Worm (Caenorhabditis elegans) whole organism, mixed stage, embryonic: Measurements from ENCODE around the gene arrd-8.

Experiments
- M03D4.4 ChIP-seq: sonication (generic microtip); optimal IDR thresholded peaks from 2 replicates; lab custom pipeline; 2017; ENCODE audit warnings: mild to moderate bottlenecking, missing genetic modification characterization, missing compliant biosample characterization
- bed-3 ChIP-seq: fragments of 200-800 bp; sonication (Bioruptor generic); optimal IDR thresholded peaks from 3 replicates; lab custom pipeline; 2018; ENCODE audit warnings: mild to moderate bottlenecking, missing genetic modification characterization, moderate library complexity, missing compliant biosample characterization
- blmp-1 ChIP-seq: fragments of 150-350 bp; optimal IDR thresholded peaks from 2 replicates; lab custom pipeline; 2014; ENCODE audit warnings: missing biosample characterization, missing genetic modification characterization
- ceh-39 ChIP-seq: fragments of 150-350 bp; optimal IDR thresholded peaks from 2 replicates; lab custom pipeline; 2014; ENCODE audit warnings: missing biosample characterization, missing genetic modification characterization
- ceh-83 ChIP-seq: fragments of 200-800 bp; sonication (Bioruptor generic); optimal IDR thresholded peaks from 2 replicates; lab custom pipeline; 2018; ENCODE audit warnings: mild to moderate bottlenecking, missing genetic modification characterization, missing compliant biosample characterization
- ces-1 ChIP-seq: fragments of 150-350 bp; optimal IDR thresholded peaks from 2 replicates; lab custom pipeline; 2014; ENCODE audit warnings: missing biosample characterization, missing genetic modification reagents, missing genetic modification characterization
- elt-1 ChIP-seq: sonication (generic microtip); optimal IDR thresholded peaks from 2 replicates; lab custom pipeline; 2017; ENCODE audit warnings: missing genetic modification characterization, mild to moderate bottlenecking, missing compliant biosample characterization, antibody characterized with exemption, moderate library complexity, borderline replicate concordance; ENCODE audit not compliant: insufficient read depth
- elt-3 ChIP-seq: fragments of 150-350 bp; optimal IDR thresholded peaks from 2 replicates; lab custom pipeline; 2014; ENCODE audit warnings: missing biosample characterization, missing genetic modification characterization
- flh-1 ChIP-seq: fragments of 200-800 bp; sonication (Bioruptor generic); optimal IDR thresholded peaks from 2 replicates; lab custom pipeline; 2018; ENCODE audit warnings: mild to moderate bottlenecking, missing genetic modification characterization, moderate library complexity, missing compliant biosample characterization
- ham-2 ChIP-seq: fragments of 200-800 bp; sonication (Bioruptor generic); optimal IDR thresholded peaks from 2 replicates; lab custom pipeline; 2018; ENCODE audit warnings: mild to moderate bottlenecking, missing genetic modification characterization, missing compliant biosample characterization
- hlh-1 ChIP-seq: fragments of 150-350 bp; optimal IDR thresholded peaks from 2 replicates; lab custom pipeline; 2014; ENCODE audit warnings: missing biosample characterization, missing genetic modification reagents, missing genetic modification characterization
- lin-13 ChIP-seq: fragments of 150-350 bp; optimal IDR thresholded peaks from 2 replicates; lab custom pipeline; 2014; ENCODE audit warnings: missing biosample characterization, missing genetic modification characterization
- lin-32 ChIP-seq: fragments of 200-800 bp; sonication (Bioruptor generic); optimal IDR thresholded peaks from 2 replicates; lab custom pipeline; 2018; ENCODE audit warnings: mild to moderate bottlenecking, missing genetic modification characterization, missing compliant biosample characterization
- lsy-2 ChIP-seq: fragments of 150-350 bp; optimal IDR thresholded peaks from 2 replicates; lab custom pipeline; 2014; ENCODE audit warnings: missing biosample characterization, missing genetic modification characterization
- mab-5 ChIP-seq: fragments of 150-350 bp; optimal IDR thresholded peaks from 2 replicates; lab custom pipeline; 2014; ENCODE audit warnings: missing biosample characterization, missing genetic modification characterization
- mep-1 ChIP-seq: fragments of 150-350 bp; optimal IDR thresholded peaks from 2 replicates; lab custom pipeline; 2017; ENCODE audit warnings: missing biosample characterization, missing genetic modification reagents, missing genetic modification characterization, inconsistent platforms
- mls-2 ChIP-seq: sonication (generic microtip); optimal IDR thresholded peaks from 2 replicates; lab custom pipeline; 2016; ENCODE audit warnings: mild to moderate bottlenecking, missing genetic modification characterization, moderate library complexity, missing compliant biosample characterization
- nhr-12 ChIP-seq: fragments of 150-350 bp; optimal IDR thresholded peaks from 2 replicates; lab custom pipeline; 2014; ENCODE audit warnings: missing biosample characterization, missing genetic modification characterization
- nhr-2 ChIP-seq: fragments of 150-350 bp; optimal IDR thresholded peaks from 2 replicates; lab custom pipeline; 2014; ENCODE audit warnings: missing biosample characterization, missing genetic modification characterization
- nhr-237 ChIP-seq: fragments of 150-350 bp; optimal IDR thresholded peaks from 2 replicates; lab custom pipeline; 2014; ENCODE audit warnings: missing biosample characterization, missing genetic modification characterization
- nhr-28 ChIP-seq: fragments of 150-350 bp; optimal IDR thresholded peaks from 2 replicates; lab custom pipeline; 2014; ENCODE audit warnings: missing biosample characterization, missing genetic modification characterization
- nhr-76 ChIP-seq: sonication (generic microtip); optimal IDR thresholded peaks from 2 replicates; lab custom pipeline; 2017; ENCODE audit warnings: missing biosample characterization, missing genetic modification characterization
- pha-4 ChIP-seq: fragments of 150-350 bp; optimal IDR thresholded peaks from 2 replicates; lab custom pipeline; 2018; ENCODE audit warnings: missing biosample characterization, missing genetic modification reagents, missing genetic modification characterization
- sem-2 ChIP-seq: fragments of 200-800 bp; sonication (Bioruptor generic); optimal IDR thresholded peaks from 2 replicates; lab custom pipeline; 2018; ENCODE audit warnings: mild to moderate bottlenecking, missing genetic modification characterization, missing compliant biosample characterization
- sptf-1 ChIP-seq: sonication (generic microtip); optimal IDR thresholded peaks from 2 replicates; lab custom pipeline; 2017; ENCODE audit warnings: mild to moderate bottlenecking, missing genetic modification characterization, moderate library complexity, missing compliant biosample characterization
- tbx-8 ChIP-seq: fragments of 200-800 bp; sonication (Bioruptor generic); optimal IDR thresholded peaks from 2 replicates; lab custom pipeline; 2018; ENCODE audit warnings: mild to moderate bottlenecking, missing genetic modification characterization, moderate library complexity, missing compliant biosample characterization
- unc-120 ChIP-seq: sonication (generic microtip); optimal IDR thresholded peaks from 2 replicates; lab custom pipeline; 2017; ENCODE audit warnings: missing genetic modification characterization, missing compliant biosample characterization; ENCODE audit not compliant: poor library complexity, severe bottlenecking
- unc-39 ChIP-seq: fragments of 150-350 bp; optimal IDR thresholded peaks from 2 replicates; lab custom pipeline; 2014; ENCODE audit warnings: missing biosample characterization, missing genetic modification characterization
- unc-62 ChIP-seq: fragments of 150-350 bp; optimal IDR thresholded peaks from 2 replicates; lab custom pipeline; 2014; ENCODE audit warnings: missing biosample characterization, missing genetic modification reagents, missing genetic modification characterization
- zip-8 ChIP-seq: fragments of 150-350 bp; optimal IDR thresholded peaks from 2 replicates; lab custom pipeline; 2014; ENCODE audit warnings: missing biosample characterization, missing genetic modification characterization
- ztf-11 ChIP-seq: fragments of 150-350 bp; optimal IDR thresholded peaks from 2 replicates; lab custom pipeline; 2014; ENCODE audit warnings: missing biosample characterization, missing genetic modification characterization

The arrd-8 gene

ce11 chrII:12077281-12077680 is 12.4 kb downstream of the arrd-8 start:
- TF ChIP-seq nhr-76 (tag; lab: Kevin White, UChicago) (no peak), lin-13 (tag; lab: Kevin White, UChicago) (no peak), sptf-1 (tag; lab: Kevin White, UChicago) (no peak), nhr-28 (tag; lab: Kevin White, UChicago) (no peak), nhr-2 (tag; lab: Kevin White, UChicago) (no peak), mep-1 (no peak), blmp-1 (tag; lab: Kevin White, UChicago) (no peak), nhr-12 (tag; lab: Kevin White, UChicago) (no peak), lin-32 (GFP tag; lab: Kevin White, UChicago) (no peak), ham-2 (no peak), elt-1 (tag; lab: Kevin White, UChicago) (no peak), unc-39 (tag; lab: Kevin White, UChicago) (no peak), tbx-8 (GFP tag; lab: Kevin White, UChicago) (no peak), mab-5 (tag; lab: Kevin White, UChicago) (no peak), flh-1 (GFP tag; lab: Kevin White, UChicago) (no peak), pha-4 (tag; lab: Kevin White, UChicago) (no peak), unc-62 (GFP tag; lab: Kevin White, UChicago) (no peak), mls-2 (tag; lab: Kevin White, UChicago) (no peak), zip-8 (tag; lab: Kevin White, UChicago) (no peak)
- TF ChIP-seq, all 35 proteins: peak for 0

- no peak for TF ChIP-seq nhr-76 (tag; lab: Kevin White, UChicago)
These were observed 15.1 kb downstream of the arrd-8 start for ce11 chrII:12080015-12080414.

- TF ChIP-seq sptf-1 (tag; lab: Kevin White, UChicago) (no peak), lsy-2 (no peak), elt-1 (tag; lab: Kevin White, UChicago) (no peak), nhr-28 (tag; lab: Kevin White, UChicago) (no peak), pha-4 (tag; lab: Kevin White, UChicago) (no peak), ceh-39 (tag; lab: Kevin White, UChicago) (no peak), tbx-8 (GFP tag; lab: Kevin White, UChicago) (no peak), nhr-76 (tag; lab: Kevin White, UChicago) (no peak), ztf-11 (tag; lab: Kevin White, UChicago) (no peak), mls-2 (tag; lab: Kevin White, UChicago) (no peak), nhr-2 (tag; lab: Kevin White, UChicago) (no peak), bed-3 (GFP tag; lab: Kevin White, UChicago) (no peak), nhr-12 (tag; lab: Kevin White, UChicago) (no peak)
These were observed 16.6 kb downstream of the arrd-8 start for ce11 chrII:12081454-12081853.

- TF ChIP-seq ham-2: peak; percentile 70
- TF ChIP-seq, all 35 proteins: peak for 1; not testable (repeated sequence) for 34
These were observed 17.2 kb downstream of the arrd-8 start for ce11 chrII:12082086-12082485.

- TF ChIP-seq M03D4.4 (tag; lab: Kevin White, UChicago) (no peak), unc-120 (tag; lab: Kevin White, UChicago) (no peak), hlh-1 (tag; lab: Kevin White, UChicago) (no peak), lin-13 (tag; lab: Kevin White, UChicago) (no peak), pha-4 (tag; lab: Kevin White, UChicago) (no peak), nhr-2 (tag; lab: Kevin White, UChicago) (no peak), ceh-83 (GFP tag; lab: Kevin White, UChicago) (no peak), lsy-2 (no peak), bed-3 (GFP tag; lab: Kevin White, UChicago) (no peak), ceh-39 (tag; lab: Kevin White, UChicago) (no peak), sem-2 (no peak), elt-3 (tag; lab: Kevin White, UChicago) (no peak), ztf-11 (tag; lab: Kevin White, UChicago) (no peak), blmp-1 (tag; lab: Kevin White, UChicago) (no peak), ces-1 (no peak), nhr-28 (tag; lab: Kevin White, UChicago) (no peak), nhr-237 (tag; lab: Kevin White, UChicago) (no peak), unc-62 (GFP tag; lab: Kevin White, UChicago) (no peak)
These were observed 23.9 kb downstream of the arrd-8 start, which contains the start of gene cnt-1 for ce11 chrII:12088833-12089232. cnt-1 (minus strand) TSS chrII:12088868.
